Fruit fly (Drosophila melanogaster) whole organism, embryonic: ENCODE results near the gene Rok.
A peak's percentile ranks its signal among the peaks of the same experiment; 100 is the strongest.

Experiments used
- Adf1 ChIP-seq: fragments of 200-800 bp; sonication (Bioruptor generic); IDR thresholded peaks from 2 replicates; pipeline ENCODE4 v1.3.6; 2022; ENCODE audit warnings: missing biosample characterization, missing genetic modification characterization
- Aef1 ChIP-seq: fragments of 200-800 bp; sonication (Bioruptor generic); IDR thresholded peaks from 3 replicates; pipeline ENCODE4 v1.3.6; 2022; ENCODE audit warnings: missing biosample characterization, missing genetic modification characterization
- Bgb ChIP-seq: fragments of 200-800 bp; sonication (Bioruptor generic); IDR thresholded peaks from 2 replicates; pipeline ENCODE4 v1.3.6; 2022; ENCODE audit warnings: missing biosample characterization, missing genetic modification characterization; ENCODE audit not compliant: partially characterized antibody
- CG11456 ChIP-seq: fragments of 200-800 bp; sonication (Bioruptor generic); IDR thresholded peaks from 3 replicates; pipeline ENCODE4 v1.3.6; 2022; ENCODE audit warnings: missing biosample characterization, missing genetic modification characterization
- CG11504 ChIP-seq: fragments of 200-800 bp; sonication (Bioruptor generic); optimal IDR thresholded peaks from 3 replicates; lab custom pipeline; 2019; ENCODE audit warnings: missing biosample characterization, mild to moderate bottlenecking, missing genetic modification characterization, moderate library complexity
- CG12659 ChIP-seq: fragments of 200-800 bp; sonication (Bioruptor generic); optimal IDR thresholded peaks from 3 replicates; lab custom pipeline; 2017; ENCODE audit warnings: mild to moderate bottlenecking, missing biosample characterization, missing genetic modification reagents, missing genetic modification characterization
- CG13123 ChIP-seq: fragments of 200-800 bp; sonication (Bioruptor generic); optimal IDR thresholded peaks from 2 replicates; lab custom pipeline; 2016; ENCODE audit warnings: missing biosample characterization, missing genetic modification characterization
- CG14441 ChIP-seq: fragments of 200-800 bp; sonication (Bioruptor generic); IDR thresholded peaks from 2 replicates; pipeline ENCODE4 v1.3.6; 2022; ENCODE audit warnings: missing biosample characterization, missing genetic modification characterization
- CG14860 ChIP-seq: fragments of 200-800 bp; sonication (Bioruptor generic); IDR thresholded peaks from 3 replicates; pipeline ENCODE4 v1.3.6; 2022; ENCODE audit warnings: missing biosample characterization, missing genetic modification characterization; ENCODE audit not compliant: partially characterized antibody
- CG1529 ChIP-seq: fragments of 200-800 bp; sonication (Bioruptor generic); optimal IDR thresholded peaks from 3 replicates; lab custom pipeline; 2018; ENCODE audit warnings: missing biosample characterization, missing genetic modification characterization
- CG16815 ChIP-seq: fragments of 200-800 bp; sonication (Bioruptor generic); optimal IDR thresholded peaks from 3 replicates; lab custom pipeline; 2017; ENCODE audit warnings: missing biosample characterization, mild to moderate bottlenecking, missing genetic modification characterization
- CG17829 ChIP-seq: fragments of 200-800 bp; optimal IDR thresholded peaks from 2 replicates; lab custom pipeline; 2019; ENCODE audit warnings: missing biosample characterization, mild to moderate bottlenecking, missing genetic modification characterization, moderate library complexity
- CG2129 ChIP-seq: fragments of 200-800 bp; sonication (Bioruptor generic); IDR thresholded peaks from 2 replicates; pipeline ENCODE4 v1.3.6; 2022; ENCODE audit warnings: missing biosample characterization, missing genetic modification characterization; ENCODE audit not compliant: partially characterized antibody
- CG30403 ChIP-seq: fragments of 200-800 bp; sonication (Bioruptor generic); optimal IDR thresholded peaks from 3 replicates; lab custom pipeline; 2016; ENCODE audit warnings: missing biosample characterization, missing genetic modification characterization
- CG3065 ChIP-seq: fragments of 200-800 bp; sonication (Bioruptor generic); optimal IDR thresholded peaks from 2 replicates; lab custom pipeline; 2016; ENCODE audit warnings: missing biosample characterization, missing genetic modification characterization
- CG31441 ChIP-seq: fragments of 200-800 bp; sonication (Bioruptor generic); IDR thresholded peaks from 2 replicates; pipeline ENCODE4 v1.3.6; 2022; ENCODE audit warnings: missing biosample characterization, missing genetic modification characterization
- CG34422 ChIP-seq: fragments of 200-800 bp; sonication (Bioruptor generic); IDR thresholded peaks from 3 replicates; pipeline ENCODE4 v1.3.6; 2022; ENCODE audit warnings: missing biosample characterization, missing genetic modification characterization
- CG7839 ChIP-seq: fragments of 200-800 bp; sonication (Bioruptor generic); optimal IDR thresholded peaks from 3 replicates; lab custom pipeline; 2018; ENCODE audit warnings: missing biosample characterization, mild to moderate bottlenecking, missing genetic modification characterization, moderate library complexity
- CG9817 ChIP-seq: fragments of 200-800 bp; sonication (Bioruptor generic); optimal IDR thresholded peaks from 2 replicates; lab custom pipeline; 2018; ENCODE audit warnings: missing biosample characterization, mild to moderate bottlenecking, missing genetic modification characterization, moderate library complexity
- CTCF ChIP-seq: fragments of 200-800 bp; sonication (Bioruptor generic); optimal IDR thresholded peaks from 2 replicates; lab custom pipeline; 2017; ENCODE audit warnings: missing biosample characterization, mild to moderate bottlenecking, missing genetic modification characterization, moderate library complexity
- Dad ChIP-seq: fragments of 200-800 bp; sonication (Bioruptor generic); optimal IDR thresholded peaks from 3 replicates; lab custom pipeline; 2016; ENCODE audit warnings: missing biosample characterization, missing genetic modification characterization
- Doc3 ChIP-seq: fragments of 200-800 bp; sonication (Bioruptor generic); IDR thresholded peaks from 3 replicates; pipeline ENCODE4 v1.3.6; 2022; ENCODE audit warnings: missing biosample characterization, missing genetic modification characterization; ENCODE audit not compliant: partially characterized antibody
- Gug ChIP-seq: fragments of 200-800 bp; sonication (Bioruptor generic); IDR thresholded peaks from 4 replicates; pipeline ENCODE4 v1.3.6; 2022; ENCODE audit warnings: missing biosample characterization, missing genetic modification characterization
- HmgD ChIP-seq: fragments of 200-800 bp; sonication (Bioruptor generic); optimal IDR thresholded peaks from 3 replicates; lab custom pipeline; 2016; ENCODE audit warnings: missing biosample characterization, missing genetic modification characterization
- Lpt ChIP-seq: fragments of >200 bp; optimal IDR thresholded peaks from 2 replicates; lab custom pipeline; 2018; ENCODE audit warnings: missing biosample characterization, missing genetic modification characterization
- Med ChIP-seq: fragments of 200-800 bp; sonication (Bioruptor generic); peaks from one replicate; lab custom pipeline; 2016; ENCODE audit warnings: missing biosample characterization, missing genetic modification characterization, mild to moderate bottlenecking, inconsistent platforms, moderate library complexity
- NFAT ChIP-seq: fragments of 200-800 bp; sonication (Bioruptor generic); IDR thresholded peaks from 2 replicates; pipeline ENCODE4 v1.3.6; 2022; ENCODE audit warnings: missing biosample characterization, missing genetic modification characterization
- Rfx ChIP-seq: fragments of 200-800 bp; sonication (Bioruptor generic); IDR thresholded peaks from 2 replicates; pipeline ENCODE4 v1.3.6; 2022; ENCODE audit warnings: missing biosample characterization, missing genetic modification characterization
- Side ChIP-seq: fragments of 200-800 bp; sonication (Bioruptor generic); optimal IDR thresholded peaks from 2 replicates; lab custom pipeline; 2016; ENCODE audit warnings: missing biosample characterization, missing genetic modification characterization
- ato ChIP-seq: fragments of 200-800 bp; sonication (Bioruptor generic); IDR thresholded peaks from 2 replicates; pipeline ENCODE4 v1.3.6; 2022; ENCODE audit warnings: missing biosample characterization, missing genetic modification characterization; ENCODE audit not compliant: partially characterized antibody
- caup ChIP-seq: fragments of 200-800 bp; sonication (Bioruptor generic); optimal IDR thresholded peaks from 3 replicates; lab custom pipeline; 2017; ENCODE audit warnings: missing biosample characterization, mild to moderate bottlenecking, missing genetic modification characterization, moderate library complexity; ENCODE audit not compliant: severe bottlenecking
- crp ChIP-seq, 2 experiments: fragments of 200-800 bp; sonication (Bioruptor generic); optimal IDR thresholded peaks; 2 replicates in 1 of 2; 3 replicates in 1 of 2; lab custom pipeline; 2017; ENCODE audit warnings: missing biosample characterization in 2 of 2, missing genetic modification characterization in 2 of 2, mild to moderate bottlenecking in 1 of 2, moderate library complexity in 1 of 2
- eyg ChIP-seq: fragments of 200-800 bp; sonication (Bioruptor generic); optimal IDR thresholded peaks from 3 replicates; lab custom pipeline; 2016; ENCODE audit warnings: missing biosample characterization, missing genetic modification characterization
- fd64A ChIP-seq: fragments of 200-800 bp; sonication (Bioruptor generic); optimal IDR thresholded peaks from 3 replicates; lab custom pipeline; 2018; ENCODE audit warnings: missing biosample characterization, mild to moderate bottlenecking, missing genetic modification characterization
- fu2 ChIP-seq: fragments of 200-800 bp; sonication (Bioruptor generic); optimal IDR thresholded peaks from 2 replicates; lab custom pipeline; 2016; ENCODE audit warnings: missing biosample characterization, missing genetic modification characterization
- gcm2 ChIP-seq: fragments of 200-800 bp; sonication (Bioruptor generic); optimal IDR thresholded peaks from 2 replicates; lab custom pipeline; 2016; ENCODE audit warnings: missing biosample characterization, missing genetic modification characterization
- jing ChIP-seq: fragments of 200-800 bp; sonication (Bioruptor generic); optimal IDR thresholded peaks from 2 replicates; lab custom pipeline; 2018; ENCODE audit warnings: missing biosample characterization, mild to moderate bottlenecking, missing genetic modification characterization
- jumu ChIP-seq: fragments of 200-800 bp; sonication (Bioruptor generic); optimal IDR thresholded peaks from 3 replicates; lab custom pipeline; 2016; ENCODE audit warnings: missing biosample characterization, missing genetic modification characterization
- lbe ChIP-seq: fragments of 200-800 bp; sonication (Bioruptor generic); optimal IDR thresholded peaks from 2 replicates; lab custom pipeline; 2016; ENCODE audit warnings: missing biosample characterization, mild to moderate bottlenecking, missing genetic modification characterization
- luna ChIP-seq: fragments of 200-800 bp; sonication (Bioruptor generic); optimal IDR thresholded peaks from 2 replicates; lab custom pipeline; 2016; ENCODE audit warnings: missing biosample characterization, missing genetic modification characterization
- mam ChIP-seq: fragments of 200-800 bp; sonication (Bioruptor generic); optimal IDR thresholded peaks from 3 replicates; lab custom pipeline; 2016; ENCODE audit warnings: missing biosample characterization, missing genetic modification characterization
- prd ChIP-seq, 3 experiments: fragments of >200 bp in 2 of 3; fragments of 200-800 bp in 1 of 3; sonication (Bioruptor generic) in 1 of 3; optimal IDR thresholded peaks in 2 of 3; IDR thresholded peaks in 1 of 3; 2 replicates in 2 of 3; 3 replicates in 1 of 3; pipeline versions ENCODE4 v1.3.6 to Lab custom; 2017 to 2022; ENCODE audit warnings: missing biosample characterization in 1 of 3, missing genetic modification characterization in 1 of 3
- repo ChIP-seq: fragments of 200-800 bp; sonication (Bioruptor generic); optimal IDR thresholded peaks from 2 replicates; lab custom pipeline; 2016; ENCODE audit warnings: missing biosample characterization, missing genetic modification characterization
- ro ChIP-seq: fragments of 200-800 bp; sonication (Bioruptor generic); IDR thresholded peaks from 2 replicates; pipeline ENCODE4 v1.3.6; 2022; ENCODE audit warnings: missing biosample characterization, missing genetic modification characterization
- seq ChIP-seq: fragments of 200-800 bp; sonication (Bioruptor generic); IDR thresholded peaks from 2 replicates; pipeline ENCODE4 v1.3.6; 2022; ENCODE audit warnings: missing biosample characterization, missing genetic modification characterization
- stc ChIP-seq: fragments of 200-800 bp; sonication (Bioruptor generic); IDR thresholded peaks from 2 replicates; pipeline ENCODE4 v1.3.6; 2022; ENCODE audit warnings: missing biosample characterization, missing genetic modification characterization
- tin ChIP-seq: fragments of 200-800 bp; sonication (Bioruptor generic); optimal IDR thresholded peaks from 3 replicates; lab custom pipeline; 2016; ENCODE audit warnings: missing biosample characterization, missing genetic modification characterization
- tll ChIP-seq, 2 experiments: fragments of 200-800 bp in 1 of 2; fragments of >200 bp in 1 of 2; sonication (Bioruptor generic) in 1 of 2; optimal IDR thresholded peaks; 2 replicates each; lab custom pipeline; 2017 to 2019; ENCODE audit warnings: missing biosample characterization in 2 of 2, missing genetic modification characterization in 2 of 2, mild to moderate bottlenecking in 1 of 2, moderate library complexity in 1 of 2
- trh ChIP-seq: fragments of 200-800 bp; sonication (Bioruptor generic); optimal IDR thresholded peaks from 2 replicates; lab custom pipeline; 2016; ENCODE audit warnings: missing biosample characterization, missing genetic modification characterization
- z ChIP-seq: fragments of 200-800 bp; sonication (Bioruptor generic); IDR thresholded peaks from 3 replicates; pipeline ENCODE4 v1.3.6; 2022; ENCODE audit warnings: missing biosample characterization, missing genetic modification characterization

The Rok gene

DNA sequence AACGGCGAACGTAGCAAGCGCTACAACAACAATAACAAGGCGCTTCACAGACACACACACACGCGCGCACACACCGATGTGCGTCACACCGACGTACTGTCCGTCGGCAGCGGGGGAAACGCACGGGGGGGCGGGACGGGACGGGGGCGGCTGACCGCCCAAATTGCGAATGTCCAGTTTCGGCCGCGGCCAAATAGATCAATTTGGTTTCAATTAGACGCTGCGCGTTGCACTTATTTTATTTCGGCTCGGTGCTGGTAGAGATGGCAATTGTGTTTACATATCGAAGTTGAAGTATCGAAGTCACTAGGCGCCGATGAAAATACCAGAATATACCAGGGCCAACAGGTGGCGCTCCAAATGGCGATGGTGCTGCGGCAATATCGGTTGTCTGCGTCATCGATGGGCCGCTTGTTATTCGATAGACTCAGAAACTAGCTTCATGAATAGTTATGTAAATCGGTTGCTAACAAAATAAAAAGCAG lies at the start of gene Rok (continued):
- TF ChIP-seq CG2129 (GFP tag; lab: Robert Waterston, UW) (peak; percentile 59), lbe (GFP tag; lab: Kevin White, UChicago) (no peak), Adf1 (GFP tag; lab: Robert Waterston, UW) (peak; percentile 53), CG13123 (no peak), jumu (no peak), gcm2 (no peak), CG14860 (GFP tag; lab: Robert Waterston, UW) (peak; percentile 79), z (GFP tag; lab: Robert Waterston, UW) (no peak), Dad (GFP tag; lab: Kevin White, UChicago) (no peak), CG12659 (GFP tag; lab: Kevin White, UChicago) (peak; percentile 48), stc (GFP tag; lab: Robert Waterston, UW) (peak; percentile 17; the same call in 1 of the 2 replicates), CTCF (GFP tag; lab: Kevin White, UChicago) (peak; percentile 93), CG31441 (GFP tag; lab: Robert Waterston, UW) (no peak), jing (no peak), Aef1 (GFP tag; lab: Robert Waterston, UW) (peak; percentile 18; the same call in 1 of the 3 replicates), Bgb (GFP tag; lab: Robert Waterston, UW) (peak; percentile 87), caup (no peak), Doc3 (peak; percentile 60; the same call in 1 of the 3 replicates), tin (no peak), ro (GFP tag; lab: Robert Waterston, UW) (no peak), Side (GFP tag; lab: Kevin White, UChicago) (no peak), ato (GFP tag; lab: Robert Waterston, UW) (0 out of 2 replicates have a peak, but pooled peaks have one; percentile 34), CG34422 (peak; percentile 18), CG17829 (tag; lab: Kevin White, UChicago) (no peak), CG11504 (no peak), CG9817 (tag; lab: Kevin White, UChicago) (no peak), eyg (GFP tag; lab: Kevin White, UChicago) (no peak), CG7839 (tag; lab: Kevin White, UChicago) (no peak), tll (GFP tag; optimal IDR thresholded peaks at IDR 0.05; lab: Kevin White, UChicago) (no peak), fu2 (GFP tag; lab: Kevin White, UChicago) (no peak), HmgD (no peak), prd (optimal IDR thresholded peaks at IDR 0.05; lab: Kevin White, UChicago) (no peak), prd (GFP tag; IDR thresholded peaks at IDR 0.05; lab: Robert Waterston, UW) (peak; percentile 3; the same call in 1 of the 3 replicates), CG14441 (peak; percentile 7; the same call in 1 of the 2 replicates), CG3065 (no peak), repo (GFP tag; lab: Kevin White, UChicago) (no peak), Gug (GFP tag; lab: Robert Waterston, UW) (peak; percentile 47; the same call in 1 of the 4 replicates), CG11456 (GFP tag; lab: Robert Waterston, UW) (peak; percentile 33; the same call in 1 of the 3 replicates), crp (GFP tag; optimal IDR thresholded peaks at IDR 0.05; lab: Kevin White, UChicago) (no peak), Rfx (peak; percentile 26; the same call in 1 of the 2 replicates), CG30403 (GFP tag; lab: Kevin White, UChicago) (no peak), trh (no peak), luna (GFP tag; lab: Kevin White, UChicago) (no peak), mam (GFP tag; lab: Kevin White, UChicago) (peak; percentile 18), seq (no peak), Med (peak; percentile 74), fd64A (GFP tag; lab: Kevin White, UChicago) (no peak), Lpt (GFP tag; lab: Kevin White, UChicago) (no peak), CG1529 (GFP tag; lab: Kevin White, UChicago) (no peak), NFAT (GFP tag; lab: Robert Waterston, UW) (0 out of 2 replicates have a peak, but pooled peaks have one; percentile 32), CG16815 (GFP tag; lab: Kevin White, UChicago) (no peak)
